Fruit fly (Drosophila melanogaster) whole organism, embryonic: Measurements from ENCODE around the gene Nab2.

Source experiments
- B-H1 ChIP-seq: fragments of 200-800 bp; sonication (Bioruptor generic); IDR thresholded peaks from 3 replicates; pipeline ENCODE4 v1.3.6; 2022; ENCODE audit warnings: missing biosample characterization, missing genetic modification characterization
- Bdp1 ChIP-seq: fragments of 200-800 bp; sonication (Bioruptor generic); optimal IDR thresholded peaks from 3 replicates; lab custom pipeline; 2016; ENCODE audit warnings: missing biosample characterization, missing genetic modification characterization
- Blimp-1 ChIP-seq: fragments of 200-800 bp; sonication (Bioruptor generic); optimal IDR thresholded peaks from 3 replicates; lab custom pipeline; 2018; ENCODE audit warnings: missing biosample characterization, missing genetic modification characterization, mild to moderate bottlenecking, moderate library complexity, missing genetic modification reagents
- CG11085 ChIP-seq: fragments of 200-800 bp; sonication (Bioruptor generic); IDR thresholded peaks from 2 replicates; pipeline ENCODE4 v1.3.6; 2022; ENCODE audit warnings: missing biosample characterization, missing genetic modification characterization
- CG12299 ChIP-seq: fragments of 200-800 bp; sonication (Bioruptor generic); optimal IDR thresholded peaks from 2 replicates; lab custom pipeline; 2018; ENCODE audit warnings: missing biosample characterization, mild to moderate bottlenecking, missing genetic modification characterization
- CG14710 ChIP-seq: fragments of 200-800 bp; sonication (Bioruptor generic); optimal IDR thresholded peaks from 3 replicates; lab custom pipeline; 2019; ENCODE audit warnings: missing biosample characterization, mild to moderate bottlenecking, missing genetic modification characterization, moderate library complexity
- CG1529 ChIP-seq: fragments of 200-800 bp; sonication (Bioruptor generic); optimal IDR thresholded peaks from 3 replicates; lab custom pipeline; 2018; ENCODE audit warnings: missing biosample characterization, missing genetic modification characterization
- CG1602 ChIP-seq: fragments of 200-800 bp; sonication (Bioruptor generic); optimal IDR thresholded peaks from 3 replicates; lab custom pipeline; 2016; ENCODE audit warnings: missing biosample characterization, missing genetic modification characterization
- CG16815 ChIP-seq: fragments of 200-800 bp; sonication (Bioruptor generic); optimal IDR thresholded peaks from 3 replicates; lab custom pipeline; 2017; ENCODE audit warnings: missing biosample characterization, mild to moderate bottlenecking, missing genetic modification characterization
- CG17385 ChIP-seq: fragments of 200-800 bp; sonication (Bioruptor generic); optimal IDR thresholded peaks from 3 replicates; lab custom pipeline; 2018; ENCODE audit warnings: missing biosample characterization, mild to moderate bottlenecking, missing genetic modification characterization
- CG18011 ChIP-seq: fragments of 200-800 bp; sonication (Bioruptor generic); optimal IDR thresholded peaks from 2 replicates; lab custom pipeline; 2017; ENCODE audit warnings: missing biosample characterization, missing genetic modification characterization, mild to moderate bottlenecking, moderate library complexity, missing genotype
- CG18262 ChIP-seq: fragments of 200-800 bp; optimal IDR thresholded peaks from 3 replicates; lab custom pipeline; 2019; ENCODE audit warnings: missing biosample characterization, mild to moderate bottlenecking, missing genetic modification characterization, moderate library complexity
- CG30403 ChIP-seq: fragments of 200-800 bp; sonication (Bioruptor generic); optimal IDR thresholded peaks from 3 replicates; lab custom pipeline; 2016; ENCODE audit warnings: missing biosample characterization, missing genetic modification characterization
- CG32532 ChIP-seq: fragments of 200-800 bp; sonication (Bioruptor generic); IDR thresholded peaks from 2 replicates; pipeline ENCODE4 v1.3.6; 2022; ENCODE audit warnings: missing biosample characterization, missing genetic modification characterization
- CG3407 ChIP-seq: fragments of 200-800 bp; sonication (Bioruptor generic); optimal IDR thresholded peaks from 2 replicates; lab custom pipeline; 2018; ENCODE audit warnings: missing biosample characterization, mild to moderate bottlenecking, missing genetic modification characterization
- CG4617 ChIP-seq: fragments of 200-800 bp; sonication (Bioruptor generic); optimal IDR thresholded peaks from 3 replicates; lab custom pipeline; 2016; ENCODE audit warnings: missing biosample characterization, missing genetic modification characterization, borderline replicate concordance
- CG7556 ChIP-seq: fragments of 200-800 bp; sonication (Bioruptor generic); optimal IDR thresholded peaks from 2 replicates; lab custom pipeline; 2017; ENCODE audit warnings: missing biosample characterization, mild to moderate bottlenecking, missing genetic modification characterization
- CG7928 ChIP-seq: fragments of 200-800 bp; sonication (Bioruptor generic); optimal IDR thresholded peaks from 2 replicates; lab custom pipeline; 2017; ENCODE audit warnings: missing biosample characterization, mild to moderate bottlenecking, missing genetic modification characterization
- CG7987 ChIP-seq: fragments of 200-800 bp; sonication (Bioruptor generic); optimal IDR thresholded peaks from 2 replicates; lab custom pipeline; 2018; ENCODE audit warnings: missing biosample characterization, mild to moderate bottlenecking, missing genetic modification characterization, moderate library complexity
- Chrac-16 ChIP-seq: fragments of 200-800 bp; sonication (Bioruptor generic); optimal IDR thresholded peaks from 3 replicates; lab custom pipeline; 2016; ENCODE audit warnings: missing biosample characterization, missing genetic modification characterization
- Doc3 ChIP-seq: fragments of 200-800 bp; sonication (Bioruptor generic); IDR thresholded peaks from 3 replicates; pipeline ENCODE4 v1.3.6; 2022; ENCODE audit warnings: missing biosample characterization, missing genetic modification characterization; ENCODE audit not compliant: partially characterized antibody
- Dref ChIP-seq: fragments of 200-800 bp; sonication (Bioruptor generic); IDR thresholded peaks from 2 replicates; pipeline ENCODE4 v1.3.6; 2022; ENCODE audit warnings: missing biosample characterization, missing genetic modification characterization
- HHEX ChIP-seq: fragments of 200-800 bp; sonication (Bioruptor generic); optimal IDR thresholded peaks from 3 replicates; lab custom pipeline; 2017; ENCODE audit warnings: missing biosample characterization, mild to moderate bottlenecking, missing genetic modification characterization, missing genetic modification reagents
- HLH54F ChIP-seq: fragments of 200-800 bp; sonication (Bioruptor generic); optimal IDR thresholded peaks from 3 replicates; lab custom pipeline; 2016; ENCODE audit warnings: missing biosample characterization, missing genetic modification characterization
- Hey ChIP-seq: fragments of 200-800 bp; sonication (Bioruptor generic); optimal IDR thresholded peaks from 3 replicates; lab custom pipeline; 2018; ENCODE audit warnings: missing biosample characterization, mild to moderate bottlenecking, missing genetic modification characterization
- MTF-1 ChIP-seq: fragments of 200-800 bp; sonication (Bioruptor generic); optimal IDR thresholded peaks from 2 replicates; lab custom pipeline; 2018; ENCODE audit warnings: missing biosample characterization, mild to moderate bottlenecking, missing genetic modification characterization, borderline replicate concordance
- Meics ChIP-seq: fragments of 200-800 bp; sonication (Bioruptor generic); optimal IDR thresholded peaks from 2 replicates; lab custom pipeline; 2017; ENCODE audit warnings: missing biosample characterization, mild to moderate bottlenecking, missing genetic modification characterization
- NK7.1 ChIP-seq: fragments of 200-800 bp; sonication (Bioruptor generic); optimal IDR thresholded peaks from 3 replicates; lab custom pipeline; 2016; ENCODE audit warnings: missing biosample characterization, missing genetic modification characterization
- Neu2 ChIP-seq: fragments of 200-800 bp; sonication (Bioruptor generic); optimal IDR thresholded peaks from 3 replicates; lab custom pipeline; 2016; ENCODE audit warnings: missing biosample characterization, missing genetic modification characterization, borderline replicate concordance
- Nf-YA ChIP-seq: fragments of 200-800 bp; sonication (Bioruptor generic); IDR thresholded peaks from 2 replicates; pipeline ENCODE4 v1.3.6; 2022; ENCODE audit warnings: missing biosample characterization, missing genetic modification characterization
- Nf-YB ChIP-seq: fragments of 200-800 bp; sonication (Bioruptor generic); optimal IDR thresholded peaks from 3 replicates; lab custom pipeline; 2019; ENCODE audit warnings: missing biosample characterization, mild to moderate bottlenecking, missing genetic modification characterization, moderate library complexity
- Rfx ChIP-seq: fragments of 200-800 bp; sonication (Bioruptor generic); IDR thresholded peaks from 2 replicates; pipeline ENCODE4 v1.3.6; 2022; ENCODE audit warnings: missing biosample characterization, missing genetic modification characterization
- Six4 ChIP-seq: fragments of 200-800 bp; sonication (Bioruptor generic); optimal IDR thresholded peaks from 2 replicates; lab custom pipeline; 2016; ENCODE audit warnings: missing biosample characterization, missing genetic modification characterization
- Sry-δ ChIP-seq: fragments of 200-800 bp; sonication (Bioruptor generic); optimal IDR thresholded peaks from 2 replicates; lab custom pipeline; 2016; ENCODE audit warnings: missing biosample characterization, missing genetic modification characterization
- al ChIP-seq: fragments of 200-800 bp; sonication (Bioruptor generic); IDR thresholded peaks from 2 replicates; pipeline ENCODE4 v1.3.6; 2022; ENCODE audit warnings: missing biosample characterization, missing genetic modification characterization
- croc ChIP-seq: fragments of 200-800 bp; sonication (Bioruptor generic); conservative IDR thresholded peaks from 3 replicates; pipeline ENCODE4 v1.3.6; 2022; ENCODE audit warnings: missing biosample characterization, missing genetic modification characterization
- dmrt11E ChIP-seq: fragments of 200-800 bp; sonication (Bioruptor generic); optimal IDR thresholded peaks from 3 replicates; lab custom pipeline; 2018; ENCODE audit warnings: missing biosample characterization, mild to moderate bottlenecking, missing genetic modification characterization, moderate library complexity
- dmrt99B ChIP-seq: fragments of 200-800 bp; sonication (Bioruptor generic); optimal IDR thresholded peaks from 2 replicates; lab custom pipeline; 2018; ENCODE audit warnings: missing biosample characterization, mild to moderate bottlenecking, missing genetic modification characterization, moderate library complexity
- ftz-f1 ChIP-seq: fragments of 200-800 bp; sonication (Bioruptor generic); optimal IDR thresholded peaks from 2 replicates; lab custom pipeline; 2016; ENCODE audit warnings: missing biosample characterization, missing genetic modification characterization
- kah ChIP-seq: fragments of 200-800 bp; sonication (Bioruptor generic); optimal IDR thresholded peaks from 2 replicates; lab custom pipeline; 2018; ENCODE audit warnings: missing biosample characterization, mild to moderate bottlenecking, missing genetic modification characterization
- ken ChIP-seq: fragments of 200-800 bp; sonication (Bioruptor generic); IDR thresholded peaks from 3 replicates; pipeline ENCODE4 v1.3.6; 2022; ENCODE audit warnings: missing biosample characterization, missing genetic modification characterization
- lola ChIP-seq, 3 experiments: fragments of >200 bp in 2 of 3; fragments of 200-800 bp in 1 of 3; sonication (Bioruptor generic) in 1 of 3; optimal IDR thresholded peaks; 2 replicates each; lab custom pipeline; 2017 to 2019; ENCODE audit warnings: missing biosample characterization in 3 of 3, missing genetic modification characterization in 3 of 3, mild to moderate bottlenecking in 1 of 3, moderate library complexity in 1 of 3
- p53 ChIP-seq: fragments of 200-800 bp; sonication (Bioruptor generic); optimal IDR thresholded peaks from 2 replicates; lab custom pipeline; 2016; ENCODE audit warnings: missing biosample characterization, missing genetic modification characterization
- peb ChIP-seq: fragments of 200-800 bp; sonication (Bioruptor generic); IDR thresholded peaks from 2 replicates; pipeline ENCODE4 v1.3.6; 2022; ENCODE audit warnings: missing biosample characterization, missing genetic modification characterization
- pum ChIP-seq: fragments of 200-800 bp; sonication (Bioruptor generic); optimal IDR thresholded peaks from 2 replicates; lab custom pipeline; 2016; ENCODE audit warnings: missing biosample characterization, missing genetic modification characterization
- row ChIP-seq: fragments of 200-800 bp; sonication (Bioruptor generic); IDR thresholded peaks from 3 replicates; pipeline ENCODE4 v1.3.6; 2022; ENCODE audit warnings: missing biosample characterization, missing genetic modification characterization
- sens ChIP-seq: fragments of 200-800 bp; sonication (Bioruptor generic); peaks from one replicate; lab custom pipeline; 2016; ENCODE audit warnings: missing biosample characterization, missing genetic modification characterization
- sim ChIP-seq: fragments of 200-800 bp; sonication (Bioruptor generic); IDR thresholded peaks from 2 replicates; pipeline ENCODE4 v1.3.6; 2022; ENCODE audit warnings: missing biosample characterization, missing genetic modification characterization
- ttk ChIP-seq: fragments of 200-800 bp; sonication (Bioruptor generic); IDR thresholded peaks from 2 replicates; pipeline ENCODE4 v2.1.2; 2022; ENCODE audit warnings: missing biosample characterization, missing genetic modification characterization
- unc-4 ChIP-seq: fragments of 200-800 bp; sonication (Bioruptor generic); IDR thresholded peaks from 2 replicates; pipeline ENCODE4 v1.3.6; 2022; ENCODE audit warnings: missing biosample characterization, missing genetic modification characterization; ENCODE audit not compliant: partially characterized antibody
- vnd ChIP-seq: fragments of 200-800 bp; sonication (Bioruptor generic); IDR thresholded peaks from 3 replicates; pipeline ENCODE4 v1.3.6; 2022; ENCODE audit warnings: missing biosample characterization, missing genetic modification characterization; ENCODE audit not compliant: partially characterized antibody

The Nab2 gene

DNA sequence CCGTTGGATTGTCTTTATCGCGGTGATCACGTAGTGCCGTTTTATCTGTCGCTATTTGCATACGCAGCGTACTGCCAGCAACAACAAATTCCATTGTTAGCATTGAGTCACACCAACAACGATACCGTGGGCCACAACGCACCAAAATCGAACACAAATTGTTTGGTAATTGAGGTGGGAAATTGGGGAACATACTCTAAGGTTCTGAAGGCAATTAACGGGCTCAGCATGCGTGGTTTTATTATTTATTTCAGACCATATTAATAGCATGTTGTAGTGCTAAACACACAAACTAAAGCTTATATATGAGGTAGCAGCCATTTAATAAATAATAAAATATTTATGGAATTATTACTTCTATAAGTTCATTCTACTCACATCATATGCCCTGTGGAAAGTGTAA is 19.7 kb downstream of the Nab2 start (continued):
- TF ChIP-seq Nf-YA: peak; percentile 33; the same call in 1 of the 2 replicates
- TF ChIP-seq Dref (GFP tag; lab: Robert Waterston, UW): no peak
- TF ChIP-seq peb (GFP tag; lab: Robert Waterston, UW): no peak
- TF ChIP-seq CG16815 (GFP tag; lab: Kevin White, UChicago): peak; percentile 13
- TF ChIP-seq ttk (GFP tag; lab: Robert Waterston, UW): no peak
- peak; percentile 29 for TF ChIP-seq Meics (GFP tag; lab: Kevin White, UChicago)
- TF ChIP-seq CG17385: peak; percentile 16
- no peak for TF ChIP-seq B-H1 (GFP tag; lab: Robert Waterston, UW)
- no peak for TF ChIP-seq Hey (tag; lab: Kevin White, UChicago)
- no peak for TF ChIP-seq Doc3
- peak; percentile 23 for TF ChIP-seq MTF-1 (GFP tag; lab: Kevin White, UChicago)
- TF ChIP-seq Blimp-1 (GFP tag; lab: Kevin White, UChicago): peak; percentile 24
- TF ChIP-seq Nf-YB (GFP tag; lab: Kevin White, UChicago): no peak
- TF ChIP-seq row (GFP tag; lab: Robert Waterston, UW): peak; percentile 44
- TF ChIP-seq CG30403 (GFP tag; lab: Kevin White, UChicago): peak; percentile 15
- TF ChIP-seq Sry-δ (GFP tag; lab: Kevin White, UChicago): no peak
- peak; percentile 24 for TF ChIP-seq dmrt99B (tag; lab: Kevin White, UChicago)
- TF ChIP-seq p53: no peak
- TF ChIP-seq ken (GFP tag; lab: Robert Waterston, UW): peak; percentile 44; the same call in 2 of the 3 replicates
- no peak for TF ChIP-seq croc (GFP tag; lab: Robert Waterston, UW)
- TF ChIP-seq CG18262 (tag; lab: Kevin White, UChicago): peak; percentile 54
- no peak for TF ChIP-seq CG7928 (GFP tag; lab: Kevin White, UChicago)
- TF ChIP-seq CG4617: no peak
- peak; percentile 26 for TF ChIP-seq CG14710
- no peak for TF ChIP-seq Rfx (GFP tag; lab: Robert Waterston, UW)
- no peak for TF ChIP-seq CG11085 (GFP tag; lab: Robert Waterston, UW)
- peak in 1 of 3 experiments; percentile 25 for TF ChIP-seq lola (GFP tag; optimal IDR thresholded peaks at IDR 0.05; lab: Kevin White, UChicago)
- TF ChIP-seq unc-4 (GFP tag; lab: Robert Waterston, UW): no peak
- no peak for TF ChIP-seq al (GFP tag; lab: Robert Waterston, UW)
- TF ChIP-seq CG12299 (tag; lab: Kevin White, UChicago): no peak
- no peak for TF ChIP-seq CG1602 (GFP tag; lab: Kevin White, UChicago)
- TF ChIP-seq NK7.1 (GFP tag; lab: Kevin White, UChicago): no peak
- peak; percentile 2 for TF ChIP-seq HHEX (GFP tag; lab: Kevin White, UChicago)
- no peak for TF ChIP-seq sim (GFP tag; lab: Robert Waterston, UW)
- TF ChIP-seq kah (GFP tag; lab: Kevin White, UChicago): no peak
- no peak for TF ChIP-seq Neu2 (GFP tag; lab: Kevin White, UChicago)
- no peak for TF ChIP-seq CG32532
- TF ChIP-seq CG3407: peak; percentile 22
- TF ChIP-seq Bdp1 (GFP tag; lab: Kevin White, UChicago): no peak
- peak; percentile 25 for TF ChIP-seq CG7987
- TF ChIP-seq vnd (GFP tag; lab: Robert Waterston, UW): no peak
- no peak for TF ChIP-seq Six4 (GFP tag; lab: Kevin White, UChicago)
- TF ChIP-seq Chrac-16 (GFP tag; lab: Kevin White, UChicago): no peak
- peak; percentile 46 for TF ChIP-seq CG7556 (GFP tag; lab: Kevin White, UChicago)
- TF ChIP-seq HLH54F: no peak
- TF ChIP-seq CG1529 (GFP tag; lab: Kevin White, UChicago): peak; percentile 17
- no peak for TF ChIP-seq pum (GFP tag; lab: Kevin White, UChicago)
- TF ChIP-seq dmrt11E: peak; percentile 57
- no peak for TF ChIP-seq CG18011 (GFP tag; lab: Kevin White, UChicago)
- peak; percentile 86 for TF ChIP-seq sens (GFP tag; lab: Kevin White, UChicago)
- TF ChIP-seq ftz-f1: no peak
